Fruit fly (Drosophila melanogaster) whole organism, wandering third instar larva: ENCODE results near the gene Ser.

ENCODE experiments used
- Abd-B ChIP-seq: fragments of >200 bp; optimal IDR thresholded peaks from 2 replicates; lab custom pipeline; 2017; ENCODE audit warnings: missing biosample characterization, missing genetic modification characterization
- CG32264 ChIP-seq: fragments of 200-800 bp; sonication (Bioruptor generic); optimal IDR thresholded peaks from 2 replicates; lab custom pipeline; 2016; ENCODE audit warnings: missing biosample characterization, missing genetic modification characterization
- CG9705 ChIP-seq: fragments of 200-800 bp; sonication (Bioruptor generic); optimal IDR thresholded peaks from 2 replicates; lab custom pipeline; 2018; ENCODE audit warnings: missing biosample characterization, mild to moderate bottlenecking, missing genetic modification characterization
- Dfd ChIP-seq: fragments of >200 bp; optimal IDR thresholded peaks from 2 replicates; lab custom pipeline; 2017; ENCODE audit warnings: missing biosample characterization, missing genetic modification characterization
- Dif ChIP-seq: fragments of 200-275, 200-300 bp; sonication (Bioruptor generic); optimal IDR thresholded peaks from 2 replicates; lab custom pipeline; 2018; ENCODE audit warnings: missing biosample characterization, missing genetic modification characterization; ENCODE audit not compliant: partially characterized antibody
- GATAd ChIP-seq: sonication (Bioruptor generic); optimal IDR thresholded peaks from 2 replicates; lab custom pipeline; 2016; ENCODE audit warnings: missing biosample characterization, missing genetic modification characterization
- Hnf4 ChIP-seq: fragments of 200-800 bp; sonication (Bioruptor generic); optimal IDR thresholded peaks from 2 replicates; lab custom pipeline; 2016; ENCODE audit warnings: missing biosample characterization, mild to moderate bottlenecking, missing genetic modification characterization
- Hr78 ChIP-seq: fragments of >200 bp; optimal IDR thresholded peaks from 2 replicates; lab custom pipeline; 2017; ENCODE audit warnings: missing biosample characterization, missing genetic modification characterization
- Hr83 ChIP-seq: fragments of 200-300 bp; sonication (Bioruptor generic); optimal IDR thresholded peaks from 2 replicates; lab custom pipeline; 2016; ENCODE audit warnings: missing biosample characterization, mild to moderate bottlenecking, missing genetic modification characterization, moderate library complexity; ENCODE audit not compliant: poor library complexity, severe bottlenecking
- Jra ChIP-seq: sonication (Bioruptor generic); optimal IDR thresholded peaks from 2 replicates; lab custom pipeline; 2016; ENCODE audit warnings: missing biosample characterization, missing genetic modification characterization
- Mio ChIP-seq: sonication (Bioruptor generic); optimal IDR thresholded peaks from 2 replicates; lab custom pipeline; 2016; ENCODE audit warnings: missing biosample characterization, missing genetic modification characterization
- OdsH ChIP-seq: fragments of 200-800 bp; sonication (Bioruptor generic); optimal IDR thresholded peaks from 2 replicates; lab custom pipeline; 2016; ENCODE audit warnings: missing biosample characterization, mild to moderate bottlenecking, missing genetic modification characterization
- Rel ChIP-seq, 2 experiments: fragments of 200-800 bp; sonication (Bioruptor generic) in 1 of 2; optimal IDR thresholded peaks; 2 replicates in 1 of 2; 3 replicates in 1 of 2; lab custom pipeline; 2016 to 2019; ENCODE audit warnings: mild to moderate bottlenecking in 2 of 2, missing biosample characterization in 2 of 2, missing genetic modification characterization in 2 of 2, moderate library complexity in 1 of 2
- Sp1 ChIP-seq: fragments of 200-800 bp; sonication (Bioruptor generic); optimal IDR thresholded peaks from 3 replicates; lab custom pipeline; 2019; ENCODE audit warnings: missing biosample characterization, mild to moderate bottlenecking, missing genetic modification characterization, moderate library complexity
- Vsx2 ChIP-seq: fragments of 200-300, 225-300 bp; sonication (Bioruptor generic); optimal IDR thresholded peaks from 2 replicates; lab custom pipeline; 2018; ENCODE audit warnings: missing biosample characterization, missing genetic modification characterization; ENCODE audit not compliant: partially characterized antibody
- br ChIP-seq: fragments of 200-800 bp; sonication (Bioruptor generic); optimal IDR thresholded peaks from 2 replicates; lab custom pipeline; 2016; ENCODE audit warnings: missing biosample characterization, missing genetic modification characterization
- brk ChIP-seq: fragments of 200-800 bp; sonication (Bioruptor generic); optimal IDR thresholded peaks from 2 replicates; lab custom pipeline; 2016; ENCODE audit warnings: missing biosample characterization, mild to moderate bottlenecking, missing genetic modification characterization
- dmrt93B ChIP-seq: fragments of 200-800 bp; sonication (Bioruptor generic); optimal IDR thresholded peaks from 2 replicates; lab custom pipeline; 2018; ENCODE audit warnings: missing biosample characterization, mild to moderate bottlenecking, missing genetic modification characterization
- dsf ChIP-seq: sonication (Bioruptor generic); optimal IDR thresholded peaks from 2 replicates; lab custom pipeline; 2016; ENCODE audit warnings: missing biosample characterization, missing genetic modification characterization, borderline replicate concordance
- ey ChIP-seq: fragments of 200-800 bp; sonication (Bioruptor generic); optimal IDR thresholded peaks from 2 replicates; lab custom pipeline; 2016; ENCODE audit warnings: missing biosample characterization, missing genetic modification characterization
- foxo ChIP-seq, 2 experiments: fragments of 200-800 bp; sonication (Bioruptor generic); optimal IDR thresholded peaks; 2 replicates in 1 of 2; 3 replicates in 1 of 2; lab custom pipeline; 2016 to 2017; ENCODE audit warnings: missing biosample characterization in 2 of 2, missing genetic modification characterization in 2 of 2
- fru ChIP-seq: fragments of 200-800 bp; sonication (Bioruptor generic); optimal IDR thresholded peaks from 3 replicates; lab custom pipeline; 2016; ENCODE audit warnings: missing biosample characterization, mild to moderate bottlenecking, missing genetic modification characterization
- h ChIP-seq: fragments of 200-800 bp; sonication (Bioruptor generic); optimal IDR thresholded peaks from 3 replicates; lab custom pipeline; 2016; ENCODE audit warnings: missing biosample characterization, mild to moderate bottlenecking, missing genetic modification characterization
- jim ChIP-seq: fragments of 175-275, 200-325 bp; sonication (Bioruptor generic); optimal IDR thresholded peaks from 2 replicates; lab custom pipeline; 2016; ENCODE audit warnings: missing biosample characterization, mild to moderate bottlenecking, missing genetic modification characterization
- lola ChIP-seq: fragments of >200 bp; optimal IDR thresholded peaks from 2 replicates; lab custom pipeline; 2017; ENCODE audit warnings: missing biosample characterization, missing genetic modification characterization
- pan ChIP-seq: fragments of >200 bp; optimal IDR thresholded peaks from 2 replicates; lab custom pipeline; 2017
- psq ChIP-seq: fragments of 200-800 bp; sonication (Bioruptor generic); optimal IDR thresholded peaks from 3 replicates; lab custom pipeline; 2017; ENCODE audit warnings: missing biosample characterization, mild to moderate bottlenecking, missing genetic modification characterization, moderate library complexity
- rgr ChIP-seq: fragments of 200-800 bp; sonication (Bioruptor generic); optimal IDR thresholded peaks from 3 replicates; lab custom pipeline; 2016; ENCODE audit warnings: missing biosample characterization, mild to moderate bottlenecking, missing genetic modification characterization
- sage ChIP-seq: fragments of 200-800 bp; sonication (Bioruptor generic); optimal IDR thresholded peaks from 2 replicates; lab custom pipeline; 2016; ENCODE audit warnings: missing biosample characterization, mild to moderate bottlenecking, missing genetic modification characterization
- sv ChIP-seq: fragments of 200-800 bp; sonication (Bioruptor generic); optimal IDR thresholded peaks from 3 replicates; lab custom pipeline; 2016; ENCODE audit warnings: missing biosample characterization, missing genetic modification characterization
- tai ChIP-seq: sonication (Bioruptor generic); optimal IDR thresholded peaks from 2 replicates; lab custom pipeline; 2016; ENCODE audit warnings: missing biosample characterization, missing genetic modification characterization
- woc ChIP-seq: sonication (Bioruptor generic); optimal IDR thresholded peaks from 2 replicates; lab custom pipeline; 2016; ENCODE audit warnings: missing biosample characterization, mild to moderate bottlenecking, missing genetic modification characterization

Gene Ser

dm6 chr3R:27138700-27139099, 55.4 kb downstream of the Ser start:
- TF ChIP-seq psq (GFP tag; lab: Kevin White, UChicago), result no peak
- TF ChIP-seq Hnf4 (GFP tag; lab: Kevin White, UChicago), result no peak

dm6 chr3R:27137914-27138323, 56.1 kb downstream of the Ser start:
- no peak for TF ChIP-seq brk (GFP tag; lab: Kevin White, UChicago)
- no peak for TF ChIP-seq Sp1
- no peak for TF ChIP-seq psq (GFP tag; lab: Kevin White, UChicago)
- no peak for TF ChIP-seq CG32264 (GFP tag; lab: Kevin White, UChicago)
- TF ChIP-seq Hnf4 (GFP tag; lab: Kevin White, UChicago), result no peak
- no peak for TF ChIP-seq woc (GFP tag; lab: Kevin White, UChicago)
- no peak for TF ChIP-seq Mio (GFP tag; lab: Kevin White, UChicago)
- no peak for TF ChIP-seq Abd-B (GFP tag; lab: Kevin White, UChicago)

dm6 chr3R:27135692-27136641, 58.1 kb downstream of the Ser start:
- peak in 1 of 2 experiments; percentile 27 for TF ChIP-seq foxo (GFP tag; optimal IDR thresholded peaks at IDR 0.05; lab: Kevin White, UChicago)
- TF ChIP-seq fru (GFP tag; lab: Kevin White, UChicago), result peak; percentile 38
- peak; percentile 11 for TF ChIP-seq dmrt93B
- TF ChIP-seq OdsH (GFP tag; lab: Kevin White, UChicago), result peak; percentile 62
- TF ChIP-seq sage (GFP tag; lab: Kevin White, UChicago), result no peak
- peak; percentile 55 for TF ChIP-seq rgr
- peak; percentile 26 for TF ChIP-seq Sp1
- TF ChIP-seq ey (GFP tag; lab: Kevin White, UChicago), result peak; percentile 4
- no peak for TF ChIP-seq lola
- peak; percentile 51 for TF ChIP-seq br (GFP tag; lab: Kevin White, UChicago)
- peak; percentile 30 for TF ChIP-seq psq (GFP tag; lab: Kevin White, UChicago)
- TF ChIP-seq h, result peak; percentile 36
- no peak for TF ChIP-seq jim (GFP tag; lab: Kevin White, UChicago)
- TF ChIP-seq Hnf4 (GFP tag; lab: Kevin White, UChicago), result peak; percentile 37
- no peak for TF ChIP-seq Dif (GFP tag; lab: Kevin White, UChicago)

- TF ChIP-seq dmrt93B (no peak), CG32264 (GFP tag; lab: Kevin White, UChicago) (no peak), fru (GFP tag; lab: Kevin White, UChicago) (no peak)
Measured at dm6 chr3R:27134728-27135361, 59.2 kb downstream of the Ser start.

- TF ChIP-seq CG9705 (GFP tag; lab: Kevin White, UChicago) (no peak), Rel (GFP tag; optimal IDR thresholded peaks at IDR 0.05; lab: Kevin White, UChicago) (no peak), Rel (tag; optimal IDR thresholded peaks at IDR 0.05; lab: Kevin White, UChicago) (no peak), Jra (GFP tag; lab: Kevin White, UChicago) (no peak), lola (no peak), Dfd (no peak), woc (GFP tag; lab: Kevin White, UChicago) (no peak)
- TF ChIP-seq, all 38 proteins: peak for 0
Measured at dm6 chr3R:27133992-27134391, 60.1 kb downstream of the Ser start.

dm6 chr3R:27131408-27131807, 62.7 kb downstream of the Ser start:
- TF ChIP-seq pan (lab: Kevin White, UChicago) (no peak), jim (GFP tag; lab: Kevin White, UChicago) (peak; percentile 44), Hr83 (GFP tag; lab: Kevin White, UChicago) (peak; percentile 97), sv (GFP tag; lab: Kevin White, UChicago) (no peak), h (peak; percentile 93), Dif (GFP tag; lab: Kevin White, UChicago) (no peak), GATAd (GFP tag; lab: Kevin White, UChicago) (peak; percentile 93), Sp1 (peak; percentile 68), CG9705 (GFP tag; lab: Kevin White, UChicago) (peak; percentile 53), br (GFP tag; lab: Kevin White, UChicago) (peak; percentile 83), sage (GFP tag; lab: Kevin White, UChicago) (peak; percentile 58), ey (GFP tag; lab: Kevin White, UChicago) (peak; percentile 44), lola (no peak), foxo (GFP tag; optimal IDR thresholded peaks at IDR 0.05; lab: Kevin White, UChicago) (peak in 1 of 2 experiments; percentile 71), Rel (GFP tag; optimal IDR thresholded peaks at IDR 0.05; lab: Kevin White, UChicago) (no peak), Rel (tag; optimal IDR thresholded peaks at IDR 0.05; lab: Kevin White, UChicago) (peak; percentile 60), rgr (peak; percentile 89), Jra (GFP tag; lab: Kevin White, UChicago) (peak; percentile 89), fru (GFP tag; lab: Kevin White, UChicago) (peak; percentile 70), Hnf4 (GFP tag; lab: Kevin White, UChicago) (peak; percentile 87), brk (GFP tag; lab: Kevin White, UChicago) (peak; percentile 77), Hr78 (GFP tag; lab: Kevin White, UChicago) (no peak), Abd-B (GFP tag; lab: Kevin White, UChicago) (no peak), dsf (GFP tag; lab: Kevin White, UChicago) (peak; percentile 40), Vsx2 (peak; percentile 91), tai (GFP tag; lab: Kevin White, UChicago) (peak; percentile 81), CG32264 (GFP tag; lab: Kevin White, UChicago) (no peak), psq (GFP tag; lab: Kevin White, UChicago) (peak; percentile 56), dmrt93B (peak; percentile 9)
